Worm (Caenorhabditis elegans): ENCODE data around the gene F31E3.6.

F31E3.6 gene

DNA sequence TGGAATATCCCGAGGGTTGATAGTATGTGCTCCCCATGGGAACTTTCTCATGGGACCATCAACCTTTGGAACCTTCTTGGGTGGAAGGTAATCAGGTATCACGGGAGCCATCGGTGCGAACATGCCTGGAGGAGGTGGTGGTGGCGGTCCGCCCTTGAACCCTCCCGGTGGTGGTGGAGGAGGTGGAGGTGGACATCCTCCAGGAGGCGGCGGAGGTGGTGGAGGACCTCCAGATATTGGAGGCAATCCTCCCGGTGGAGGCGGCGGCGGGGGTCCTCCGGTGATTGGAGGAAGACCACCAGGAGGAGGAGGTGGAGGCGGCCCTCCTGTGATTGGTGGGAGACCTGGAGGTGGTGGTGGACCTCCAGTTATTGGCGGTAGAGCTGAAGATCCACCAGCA, 44.0 kb downstream of the F31E3.6 start:
- TF ChIP-seq tra-4 (tag; optimal IDR thresholded peaks at IDR 0.05) (no peak), tbx-11 (GFP tag; IDR thresholded peaks at IDR 0.05) (no peak), flt-1 (GFP tag; IDR thresholded peaks at IDR 0.05) (no peak), hmbx-1 (tag; optimal IDR thresholded peaks at IDR 0.05) (no peak), pes-1 (GFP tag; IDR thresholded peaks at IDR 0.05) (no peak), ama-1 (optimal IDR thresholded peaks at IDR 0.05) (no peak), ceh-13 (GFP tag; optimal IDR thresholded peaks at IDR 0.05) (no peak), hmg-4 (GFP tag; optimal IDR thresholded peaks at IDR 0.05) (no peak), tbx-37 (GFP tag; conservative IDR thresholded peaks at IDR 0.05) (no peak), aly-1 (tag; optimal IDR thresholded peaks at IDR 0.05) (no peak), sea-1 (GFP tag; conservative IDR thresholded peaks at IDR 0.05) (no peak), ets-7 (tag; optimal IDR thresholded peaks at IDR 0.05) (no peak), scrt-1 (GFP tag; IDR thresholded peaks at IDR 0.05) (no peak), hnd-1 (tag; optimal IDR thresholded peaks at IDR 0.05) (no peak)

DNA sequence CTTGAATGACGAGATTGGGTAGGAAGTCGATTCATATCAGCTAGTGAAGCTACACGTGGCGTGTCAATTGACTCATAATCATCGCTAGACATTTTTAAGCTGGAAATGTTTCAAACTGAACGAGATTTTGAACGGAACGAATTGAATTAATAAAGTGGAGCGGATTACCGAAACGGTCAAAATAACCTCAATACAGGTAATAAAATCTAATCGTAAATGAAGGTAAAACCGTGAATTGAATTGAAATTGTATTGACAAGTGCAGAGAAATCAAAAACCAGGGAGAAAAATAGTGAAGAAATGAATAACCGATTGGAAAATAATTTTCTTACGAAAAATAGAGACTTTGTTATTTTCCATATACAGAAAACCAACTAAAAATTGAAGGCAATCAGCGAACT, 47.2 kb downstream of the F31E3.6 start, which contains the start of gene cyk-1:
Gene cyk-1 (minus strand): TSS at position 101 of the 400 bp plus-strand sequence.
- TF ChIP-seq flt-1 (GFP tag; IDR thresholded peaks at IDR 0.05) (no peak), pes-1 (GFP tag; IDR thresholded peaks at IDR 0.05) (no peak), aly-1 (tag; optimal IDR thresholded peaks at IDR 0.05) (no peak), tbx-11 (GFP tag; IDR thresholded peaks at IDR 0.05) (no peak), ama-1 (optimal IDR thresholded peaks at IDR 0.05) (no peak), ets-7 (tag; optimal IDR thresholded peaks at IDR 0.05) (no peak), F13C5.2 (tag; optimal IDR thresholded peaks at IDR 0.05) (no peak), scrt-1 (GFP tag; IDR thresholded peaks at IDR 0.05) (no peak), sea-1 (GFP tag; conservative IDR thresholded peaks at IDR 0.05) (no peak), hmg-4 (GFP tag; optimal IDR thresholded peaks at IDR 0.05) (no peak)

DNA sequence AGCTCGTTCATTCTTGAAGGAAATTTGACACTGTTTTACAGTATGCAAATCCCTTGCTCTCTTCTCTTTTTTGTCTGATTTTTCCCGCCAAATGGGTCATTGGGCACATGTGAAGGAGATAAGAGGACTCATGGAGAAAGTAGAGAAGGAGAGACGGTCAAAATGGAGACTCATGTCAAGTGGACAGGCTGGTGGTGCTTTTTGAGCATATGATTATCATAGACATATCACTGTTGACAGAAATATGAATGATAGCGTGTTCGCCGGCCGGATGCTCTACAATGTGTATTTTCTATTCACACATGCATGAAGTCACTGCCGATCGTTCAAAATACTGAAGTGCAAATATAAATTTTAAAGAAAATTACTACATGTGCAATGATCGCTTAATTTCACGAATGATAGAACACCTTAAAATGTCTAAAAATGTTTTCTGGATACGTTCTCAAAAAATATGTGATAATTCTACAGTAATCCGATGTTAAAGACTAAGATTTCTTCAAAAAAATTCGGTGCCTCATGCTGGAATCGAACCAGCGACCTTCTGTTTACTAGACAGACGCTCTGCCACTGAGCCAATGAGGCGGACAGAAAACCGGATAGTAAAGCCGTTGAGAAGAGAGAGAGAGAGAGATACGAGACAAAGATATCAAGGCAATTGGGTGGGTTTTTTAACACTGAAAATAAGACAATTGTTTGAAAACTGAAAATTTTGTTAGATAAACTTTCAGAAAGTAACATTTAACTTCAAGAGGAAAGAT, 48.3 kb downstream of the F31E3.6 start:
- TF ChIP-seq pes-1 (GFP tag; IDR thresholded peaks at IDR 0.05), result peak; percentile 85
- TF ChIP-seq tra-4 (tag; optimal IDR thresholded peaks at IDR 0.05), result no peak
- TF ChIP-seq hmbx-1 (tag; optimal IDR thresholded peaks at IDR 0.05), result peak; percentile 27
- 0 out of 2 replicates have a peak, but pooled peaks have one; percentile 41 for TF ChIP-seq tbx-37 (GFP tag; conservative IDR thresholded peaks at IDR 0.05)
- peak; percentile 44 for TF ChIP-seq ceh-13 (GFP tag; optimal IDR thresholded peaks at IDR 0.05)
- peak; percentile 71 for TF ChIP-seq flt-1 (GFP tag; IDR thresholded peaks at IDR 0.05)
- peak; percentile 4 for TF ChIP-seq aly-1 (tag; optimal IDR thresholded peaks at IDR 0.05)
- TF ChIP-seq ceh-36 (tag; optimal IDR thresholded peaks at IDR 0.05), result peak; percentile 62
- no peak for TF ChIP-seq B0310.2 (tag; optimal IDR thresholded peaks at IDR 0.05)
- TF ChIP-seq scrt-1 (GFP tag; IDR thresholded peaks at IDR 0.05), result peak; percentile 50; the same call in 1 of the 2 replicates
- no peak for TF ChIP-seq ama-1 (optimal IDR thresholded peaks at IDR 0.05)
- peak; percentile 62 for TF ChIP-seq hmg-4 (GFP tag; optimal IDR thresholded peaks at IDR 0.05)
- TF ChIP-seq tbx-11 (GFP tag; IDR thresholded peaks at IDR 0.05), result peak; percentile 62
- no peak for TF ChIP-seq ets-7 (tag; optimal IDR thresholded peaks at IDR 0.05)
- peak; percentile 43 for TF ChIP-seq hnd-1 (tag; optimal IDR thresholded peaks at IDR 0.05)
- peak; percentile 14 for TF ChIP-seq F13C5.2 (tag; optimal IDR thresholded peaks at IDR 0.05)
- TF ChIP-seq sea-1 (GFP tag; conservative IDR thresholded peaks at IDR 0.05), result peak; percentile 61; the same call in 1 of the 2 replicates

DNA sequence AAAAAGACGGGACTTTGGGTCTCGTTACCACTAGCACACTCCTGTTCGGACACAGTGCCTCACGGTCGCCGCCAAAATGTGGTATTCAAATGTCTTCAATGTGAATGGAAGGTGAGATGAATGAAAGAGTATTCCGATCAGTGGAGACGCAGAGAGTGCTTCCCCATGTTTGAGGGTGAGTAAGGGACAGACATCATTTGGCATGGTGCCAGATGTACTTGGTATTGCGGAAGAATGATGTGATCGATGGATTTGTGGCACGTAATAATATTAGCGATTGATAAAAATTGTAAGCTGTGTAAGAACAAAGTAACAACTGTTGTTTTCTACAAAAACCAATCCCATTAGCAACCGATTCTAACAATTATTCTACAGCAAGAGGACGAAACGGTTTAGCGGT, 50.2 kb downstream of the F31E3.6 start:
- no peak for TF ChIP-seq ets-7 (tag; optimal IDR thresholded peaks at IDR 0.05)
- no peak for TF ChIP-seq B0310.2 (tag; optimal IDR thresholded peaks at IDR 0.05)
- TF ChIP-seq hmg-4 (GFP tag; optimal IDR thresholded peaks at IDR 0.05), result no peak
- no peak for TF ChIP-seq tbx-11 (GFP tag; IDR thresholded peaks at IDR 0.05)
- TF ChIP-seq pes-1 (GFP tag; IDR thresholded peaks at IDR 0.05), result no peak
- no peak for TF ChIP-seq scrt-1 (GFP tag; IDR thresholded peaks at IDR 0.05)
- TF ChIP-seq ama-1 (optimal IDR thresholded peaks at IDR 0.05), result no peak
- TF ChIP-seq hnd-1 (tag; optimal IDR thresholded peaks at IDR 0.05), result no peak
- no peak for TF ChIP-seq hmbx-1 (tag; optimal IDR thresholded peaks at IDR 0.05)
- no peak for TF ChIP-seq sea-1 (GFP tag; conservative IDR thresholded peaks at IDR 0.05)
- TF ChIP-seq flt-1 (GFP tag; IDR thresholded peaks at IDR 0.05), result no peak
- no peak for TF ChIP-seq ceh-13 (GFP tag; optimal IDR thresholded peaks at IDR 0.05)
- no peak for TF ChIP-seq tra-4 (tag; optimal IDR thresholded peaks at IDR 0.05)
- no peak for TF ChIP-seq tbx-37 (GFP tag; conservative IDR thresholded peaks at IDR 0.05)
- TF ChIP-seq F13C5.2 (tag; optimal IDR thresholded peaks at IDR 0.05), result no peak
- no peak for TF ChIP-seq aly-1 (tag; optimal IDR thresholded peaks at IDR 0.05)
- TF ChIP-seq ceh-36 (tag; optimal IDR thresholded peaks at IDR 0.05), result no peak

Measured in whole organism, early embryonic.